Worm (Caenorhabditis elegans): ENCODE data around the gene nhr-93.

ce11 chrV:3582086-3582485 is 43.9 kb upstream of the nhr-93 start:
- TF ChIP-seq lin-35 (GFP tag; optimal IDR thresholded peaks at IDR 0.05) (no peak), cebp-2 (GFP tag; IDR thresholded peaks at IDR 0.05) (no peak), snpc-1.1 (tag; optimal IDR thresholded peaks at IDR 0.05; ENCODE audit: insufficient read depth) (peak; percentile 18), nfyb-1 (GFP tag; IDR thresholded peaks at IDR 0.05) (no peak), snpc-4 (GFP tag; optimal IDR thresholded peaks at IDR 0.05) (peak; percentile 0), snpc-4 (tag; optimal IDR thresholded peaks at IDR 0.05) (peak in 2 of 4 experiments; percentile 4 to 14), C06A6.2 (GFP tag; conservative IDR thresholded peaks at IDR 0.05) (no peak), dox-1 (GFP tag; IDR thresholded peaks at IDR 0.05) (no peak), sptf-2 (GFP tag; optimal IDR thresholded peaks at IDR 0.05) (no peak), pha-4 (tag; optimal IDR thresholded peaks at IDR 0.05) (no peak), ceh-100 (GFP tag; IDR thresholded peaks at IDR 0.05) (no peak), ama-1 (optimal IDR thresholded peaks at IDR 0.05) (no peak), ama-1 (GFP tag; optimal IDR thresholded peaks at IDR 0.05) (peak in 1 of 2 experiments; percentile 86)
